Worm (Caenorhabditis elegans) whole organism, L3 larva: ENCODE results near the gene Y57A10C.10.

Experiments
- aly-2 ChIP-seq: fragments of 150-350 bp; optimal IDR thresholded peaks from 2 replicates; lab custom pipeline; 2014; ENCODE audit warnings: missing biosample characterization, missing genetic modification characterization
- ama-1 ChIP-seq: fragments of 150-350 bp; optimal IDR thresholded peaks from 2 replicates; lab custom pipeline; 2018
- ceh-28 ChIP-seq: fragments of 150-350 bp; optimal IDR thresholded peaks from 2 replicates; lab custom pipeline; 2014; ENCODE audit warnings: missing biosample characterization, missing genetic modification reagents, missing genetic modification characterization
- ceh-9 ChIP-seq: sonication (generic microtip); optimal IDR thresholded peaks from 2 replicates; lab custom pipeline; 2018; ENCODE audit warnings: missing biosample characterization, missing genetic modification characterization
- daf-12 ChIP-seq: fragments of 150-350 bp; optimal IDR thresholded peaks from 2 replicates; lab custom pipeline; 2014; ENCODE audit warnings: missing biosample characterization, missing genetic modification reagents, missing genetic modification characterization
- egl-27 ChIP-seq: sonication (generic microtip); optimal IDR thresholded peaks from 4 replicates; lab custom pipeline; 2017; ENCODE audit warnings: missing biosample characterization, missing genetic modification reagents, missing genetic modification characterization
- elt-1 ChIP-seq: fragments of 150-350 bp; optimal IDR thresholded peaks from 2 replicates; lab custom pipeline; 2014; ENCODE audit warnings: missing biosample characterization, missing genetic modification characterization
- elt-2 ChIP-seq: sonication (generic microtip); optimal IDR thresholded peaks from 2 replicates; lab custom pipeline; 2016; ENCODE audit warnings: missing genetic modification reagents, mild to moderate bottlenecking, missing genetic modification characterization, missing compliant biosample characterization
- elt-3 ChIP-seq, 3 experiments: fragments of 150-350 bp in 1 of 3; sonication (generic microtip) in 2 of 3; optimal IDR thresholded peaks; 2 replicates in 2 of 3; 4 replicates in 1 of 3; lab custom pipeline; 2014 to 2017; ENCODE audit warnings: missing biosample characterization in 3 of 3, missing genetic modification characterization in 3 of 3
- eor-1 ChIP-seq, 2 experiments: fragments of 150-350 bp; optimal IDR thresholded peaks; 2 replicates each; lab custom pipeline; 2014 to 2018; ENCODE audit warnings: missing biosample characterization in 2 of 2, missing genetic modification characterization in 2 of 2
- fos-1 ChIP-seq: fragments of 150-350 bp; optimal IDR thresholded peaks from 2 replicates; lab custom pipeline; 2014; ENCODE audit warnings: missing biosample characterization, missing genetic modification characterization
- hmg-11 ChIP-seq: sonication (generic microtip); optimal IDR thresholded peaks from 2 replicates; lab custom pipeline; 2016; ENCODE audit warnings: missing genetic modification characterization, missing compliant biosample characterization
- lin-39 ChIP-seq: fragments of 150-350 bp; optimal IDR thresholded peaks from 2 replicates; lab custom pipeline; 2018; ENCODE audit warnings: missing biosample characterization, missing genetic modification reagents, missing genetic modification characterization
- mdl-1 ChIP-seq: fragments of 150-350 bp; optimal IDR thresholded peaks from 2 replicates; lab custom pipeline; 2014; ENCODE audit warnings: missing biosample characterization, missing genetic modification characterization
- mml-1 ChIP-seq: fragments of 150-350 bp; sonication (generic microtip); optimal IDR thresholded peaks from 3 replicates; lab custom pipeline; 2014; ENCODE audit warnings: missing biosample characterization, missing genetic modification characterization
- nfya-1 ChIP-seq: sonication (generic microtip); optimal IDR thresholded peaks from 2 replicates; lab custom pipeline; 2017; ENCODE audit warnings: missing genetic modification characterization, mild to moderate bottlenecking, missing compliant biosample characterization, antibody characterized with exemption, moderate library complexity; ENCODE audit not compliant: insufficient read depth
- nhr-11 ChIP-seq: fragments of 150-350 bp; optimal IDR thresholded peaks from 2 replicates; lab custom pipeline; 2014; ENCODE audit warnings: missing biosample characterization, missing genetic modification characterization
- nhr-12 ChIP-seq: fragments of 150-350 bp; optimal IDR thresholded peaks from 2 replicates; lab custom pipeline; 2014; ENCODE audit warnings: missing biosample characterization, missing genetic modification characterization
- nhr-23 ChIP-seq: fragments of 150-350 bp; optimal IDR thresholded peaks from 2 replicates; lab custom pipeline; 2014; ENCODE audit warnings: missing biosample characterization, missing genetic modification reagents, missing genetic modification characterization
- nhr-237 ChIP-seq: fragments of 150-350 bp; optimal IDR thresholded peaks from 2 replicates; lab custom pipeline; 2014; ENCODE audit warnings: missing biosample characterization, missing genetic modification characterization
- nhr-25 ChIP-seq: sonication (generic microtip); optimal IDR thresholded peaks from 2 replicates; lab custom pipeline; 2017; ENCODE audit warnings: missing biosample characterization, missing genetic modification characterization
- nhr-28 ChIP-seq: fragments of 150-350 bp; optimal IDR thresholded peaks from 2 replicates; lab custom pipeline; 2014; ENCODE audit warnings: missing biosample characterization, missing genetic modification characterization
- nhr-43 ChIP-seq: sonication (generic microtip); optimal IDR thresholded peaks from 2 replicates; lab custom pipeline; 2016; ENCODE audit warnings: mild to moderate bottlenecking, missing genetic modification characterization, missing compliant biosample characterization; ENCODE audit not compliant: poor library complexity, severe bottlenecking
- nhr-67 ChIP-seq: fragments of 150-350 bp; optimal IDR thresholded peaks from 2 replicates; lab custom pipeline; 2014; ENCODE audit warnings: missing biosample characterization, missing genetic modification characterization
- nhr-76 ChIP-seq: fragments of 150-350 bp; sonication (generic microtip); optimal IDR thresholded peaks from 5 replicates; lab custom pipeline; 2014; ENCODE audit warnings: missing biosample characterization, missing genetic modification characterization
- pha-4 ChIP-seq: fragments of 150-350 bp; optimal IDR thresholded peaks from 2 replicates; lab custom pipeline; 2014; ENCODE audit warnings: missing biosample characterization, missing genetic modification reagents, missing genetic modification characterization
- pqm-1 ChIP-seq: fragments of 150-350 bp; optimal IDR thresholded peaks from 2 replicates; lab custom pipeline; 2017; ENCODE audit warnings: missing biosample characterization, missing genetic modification characterization, inconsistent platforms
- sea-2 ChIP-seq: fragments of 150-350 bp; sonication (generic microtip); optimal IDR thresholded peaks from 4 replicates; lab custom pipeline; 2014; ENCODE audit warnings: missing biosample characterization, missing genetic modification reagents, missing genetic modification characterization
- snpc-4 ChIP-seq: fragments of 150-350 bp; optimal IDR thresholded peaks from 2 replicates; lab custom pipeline; 2014; ENCODE audit warnings: missing biosample characterization, missing genetic modification characterization
- tbx-2 ChIP-seq: sonication (generic microtip); optimal IDR thresholded peaks from 2 replicates; lab custom pipeline; 2016; ENCODE audit warnings: mild to moderate bottlenecking, missing genetic modification characterization, missing compliant biosample characterization
- unc-39 ChIP-seq: sonication (generic microtip); optimal IDR thresholded peaks from 4 replicates; lab custom pipeline; 2017; ENCODE audit warnings: missing biosample characterization, missing genetic modification characterization
- unc-62 ChIP-seq: fragments of 150-350 bp; sonication (generic microtip); optimal IDR thresholded peaks from 4 replicates; lab custom pipeline; 2014; ENCODE audit warnings: missing biosample characterization, missing genetic modification reagents, missing genetic modification characterization
- ztf-4 ChIP-seq: fragments of 150-350 bp; optimal IDR thresholded peaks from 2 replicates; lab custom pipeline; 2014; ENCODE audit warnings: missing biosample characterization, missing genetic modification characterization

Y57A10C.10 gene

DNA sequence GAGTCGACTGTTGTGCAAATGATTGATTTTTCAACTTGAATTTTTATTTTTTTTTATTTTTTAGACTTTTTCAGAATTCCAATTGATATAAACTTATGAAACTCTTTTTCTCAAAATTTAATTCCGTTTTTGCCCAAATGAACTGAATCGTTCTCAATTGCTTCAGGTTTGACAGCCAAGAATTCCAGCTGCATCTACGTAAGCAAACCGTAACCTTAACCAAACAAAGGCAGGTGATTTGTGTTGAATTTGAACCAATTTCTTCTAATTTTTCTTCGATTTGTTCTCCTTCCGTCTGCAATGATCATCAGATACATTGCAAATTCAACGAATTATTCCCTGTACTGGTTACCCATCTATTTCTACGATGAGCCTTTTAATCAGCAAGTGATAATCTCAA, 8.8 kb upstream of the Y57A10C.10 start, which contains the start of gene sre-34:
TSS of gene sre-34 (plus strand) at position 301 of the 400 bp plus-strand sequence.
- TF ChIP-seq mdl-1 (tag; lab: Kevin White, UChicago) (no peak), ama-1 (lab: Kevin White, UChicago) (no peak), lin-39 (tag; lab: Kevin White, UChicago) (no peak), ceh-28 (tag; lab: Kevin White, UChicago) (no peak), elt-1 (tag; lab: Kevin White, UChicago) (no peak), fos-1 (no peak), ceh-9 (tag; lab: Kevin White, UChicago) (no peak), nhr-237 (tag; lab: Kevin White, UChicago) (no peak), nhr-67 (no peak), nhr-25 (tag; lab: Kevin White, UChicago) (no peak), mml-1 (tag; lab: Kevin White, UChicago) (no peak), nhr-23 (tag; lab: Kevin White, UChicago) (no peak), nhr-28 (tag; lab: Kevin White, UChicago) (no peak), nhr-76 (tag; lab: Kevin White, UChicago) (no peak), eor-1 (tag; optimal IDR thresholded peaks at IDR 0.05; lab: Kevin White, UChicago) (no peak), tbx-2 (no peak), nhr-11 (no peak), egl-27 (tag; lab: Kevin White, UChicago) (no peak), nhr-43 (no peak), unc-39 (no peak)
- TF ChIP-seq, all 47 proteins: peak for 0

DNA sequence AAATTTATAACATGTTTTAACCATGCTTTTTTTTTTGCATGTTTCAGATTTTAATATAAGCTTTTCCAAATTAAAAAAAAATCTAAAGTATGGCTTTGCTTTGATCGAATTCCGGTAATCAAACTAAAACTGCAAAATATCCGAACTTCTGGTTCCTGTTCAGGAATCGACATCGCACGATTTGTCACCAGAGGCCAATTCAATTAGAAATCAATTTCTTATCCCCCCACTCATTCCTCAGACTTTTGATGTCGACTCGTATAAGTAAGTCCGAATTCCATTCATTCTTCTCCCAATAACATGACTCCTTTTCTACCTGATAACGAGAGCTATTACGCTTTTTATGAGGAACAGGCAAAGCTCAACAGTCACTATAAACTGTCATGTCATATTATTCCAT, 7.2 kb upstream of the Y57A10C.10 start, which contains the start of gene srh-27:
TSS of gene srh-27 (plus strand) at position 301 of the 400 bp plus-strand sequence.
- no peak for TF ChIP-seq pqm-1 (tag; lab: Kevin White, UChicago)
- TF ChIP-seq nfya-1 (tag; lab: Kevin White, UChicago) = no peak

DNA sequence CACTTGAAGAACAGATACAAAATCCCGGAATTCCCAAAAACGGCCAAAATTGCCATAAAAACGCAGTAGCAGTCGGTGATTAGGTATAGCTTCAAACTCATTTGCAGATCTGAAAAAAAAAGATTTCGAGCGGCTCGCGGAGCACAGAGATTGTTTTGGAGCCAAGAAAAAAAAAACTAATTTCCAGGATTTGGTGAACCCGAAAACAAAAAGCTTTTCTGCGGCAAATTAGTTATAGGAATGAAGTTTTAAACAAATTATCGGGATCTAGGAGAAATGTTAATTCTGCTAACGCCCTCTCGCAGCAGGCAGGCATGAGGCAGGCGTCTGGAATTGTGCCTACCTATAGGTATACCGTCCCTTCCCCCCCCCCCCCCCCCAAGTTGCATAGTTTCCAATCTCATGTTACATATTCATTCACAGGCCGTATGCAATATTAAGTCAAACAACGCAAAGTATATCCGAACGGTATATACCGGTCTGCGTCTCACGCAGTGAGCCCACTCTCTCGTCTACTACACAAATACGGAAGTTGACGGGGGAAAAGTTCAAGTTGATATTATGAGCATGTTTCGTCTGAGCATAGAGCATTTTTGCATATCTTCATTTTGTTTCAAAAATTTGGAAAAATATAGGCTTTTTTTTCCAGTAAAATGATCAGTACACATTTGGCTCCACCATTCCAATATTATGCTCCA, 3.8 kb upstream of the Y57A10C.10 start, which contains the start of the genes W05H5.1 and pitr-6:
TSS of gene W05H5.1 (minus strand) at position 101 of the 698 bp plus-strand sequence.
TSS of gene pitr-6 (plus strand) at position 648 of the 698 bp plus-strand sequence.
- TF ChIP-seq elt-1 (tag; lab: Kevin White, UChicago) = no peak
- no peak for TF ChIP-seq ceh-28 (tag; lab: Kevin White, UChicago)
- no peak for TF ChIP-seq pha-4 (tag; lab: Kevin White, UChicago)
- no peak for TF ChIP-seq fos-1
- TF ChIP-seq sea-2 = no peak
- TF ChIP-seq nhr-28 (tag; lab: Kevin White, UChicago) = no peak
- TF ChIP-seq egl-27 (tag; lab: Kevin White, UChicago) = no peak
- TF ChIP-seq ztf-4 = no peak
- TF ChIP-seq, all 47 proteins: peak for 0

DNA sequence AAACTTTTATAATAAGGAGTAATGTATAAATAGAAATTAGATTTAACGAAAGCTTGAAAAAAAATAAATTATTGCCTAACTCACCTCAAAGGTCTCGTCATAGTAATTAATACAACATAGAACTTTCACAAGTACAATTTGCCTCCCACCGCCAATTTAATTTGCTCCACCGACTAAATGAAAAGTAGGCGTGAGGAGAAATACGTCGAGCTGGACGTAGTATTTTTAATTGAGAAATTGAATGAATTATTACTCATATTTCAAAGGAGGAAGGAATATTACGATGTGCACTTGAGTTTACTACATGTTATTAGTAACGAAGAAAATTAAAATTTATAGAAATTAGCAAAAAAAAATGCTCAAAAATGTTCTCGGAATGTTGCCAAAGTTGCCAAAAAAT, 2.6 kb downstream of the Y57A10C.10 start, which contains the start of gene Y57A10C.9:
TSS of gene Y57A10C.9 (minus strand) at position 101 of the 400 bp plus-strand sequence.
- no peak for TF ChIP-seq aly-2 (tag; lab: Kevin White, UChicago)
- TF ChIP-seq nhr-11 = no peak
- TF ChIP-seq nhr-43 = no peak
- no peak for TF ChIP-seq daf-12 (tag; lab: Kevin White, UChicago)
- TF ChIP-seq elt-3 (tag; optimal IDR thresholded peaks at IDR 0.05; lab: Kevin White, UChicago) = no peak

DNA sequence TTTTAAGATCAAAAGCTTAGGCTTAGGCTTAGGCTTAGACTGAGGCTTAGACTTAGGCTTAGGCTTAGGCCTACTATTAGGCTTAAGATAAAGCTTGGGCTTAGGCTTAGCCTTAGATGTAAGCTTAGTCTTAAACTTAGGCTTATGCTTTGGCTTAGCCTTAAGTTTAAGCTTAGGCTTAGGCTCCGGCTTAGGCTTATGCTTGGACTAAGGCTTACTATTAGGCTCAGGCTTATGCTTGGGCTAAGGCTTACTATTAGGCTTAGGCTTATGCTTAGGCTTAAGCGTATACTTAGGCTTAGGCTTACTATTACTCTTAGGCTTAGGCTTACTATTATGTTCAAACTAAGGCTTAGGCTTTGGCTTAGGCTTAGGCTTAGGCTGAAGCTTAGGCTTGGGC, 4.3 kb downstream of the Y57A10C.10 start:
- TF ChIP-seq snpc-4 (tag; lab: Kevin White, UChicago) = no peak
- TF ChIP-seq nhr-76 (tag; lab: Kevin White, UChicago) = no peak
- no peak for TF ChIP-seq hmg-11 (tag; lab: Kevin White, UChicago)
- no peak for TF ChIP-seq pqm-1 (tag; lab: Kevin White, UChicago)
- no peak for TF ChIP-seq nhr-12
- no peak for TF ChIP-seq nhr-11
- TF ChIP-seq unc-62 (GFP tag; lab: Kevin White, UChicago) = no peak
- TF ChIP-seq nhr-237 (tag; lab: Kevin White, UChicago) = no peak
- TF ChIP-seq elt-1 (tag; lab: Kevin White, UChicago) = no peak
- no peak for TF ChIP-seq elt-2
- TF ChIP-seq daf-12 (tag; lab: Kevin White, UChicago) = no peak
- no peak for TF ChIP-seq aly-2 (tag; lab: Kevin White, UChicago)
